Worm (Caenorhabditis elegans): ENCODE results near the gene F48F7.5.
A peak's percentile ranks its signal among the peaks of the same experiment; 100 is the strongest.

The F48F7.5 gene

DNA sequence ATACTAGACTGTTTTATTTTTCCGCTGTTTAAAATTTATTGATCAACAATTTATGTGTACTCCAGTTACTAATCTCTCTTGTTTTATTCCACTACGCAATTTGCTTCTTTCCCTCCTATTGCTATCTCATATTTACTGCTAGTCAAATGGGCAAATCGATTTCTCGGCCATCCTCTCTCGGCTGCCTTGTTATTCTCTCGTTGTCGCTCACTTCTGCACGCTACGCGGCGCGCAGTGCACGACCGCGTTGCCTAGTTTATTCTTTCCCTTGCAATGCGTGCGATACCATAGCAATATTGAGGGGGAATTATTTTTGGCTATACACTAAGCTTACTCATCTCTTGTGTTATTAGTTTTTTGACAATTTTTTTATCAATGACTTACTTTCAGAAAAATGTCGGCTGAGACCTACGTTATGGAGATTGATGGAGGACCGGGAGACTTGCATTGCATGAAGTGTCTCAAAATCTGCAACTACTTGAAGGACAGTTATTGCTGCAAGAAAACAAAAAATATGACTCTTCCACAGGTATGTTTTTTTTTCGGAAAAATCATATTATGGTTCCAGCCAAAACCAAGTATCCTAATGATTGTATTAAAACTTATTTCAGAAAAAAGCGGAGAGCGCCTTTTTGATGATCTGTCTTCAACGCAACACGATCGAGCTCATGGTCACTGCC is 2.1 kb downstream of the F48F7.5 start, which contains the start of gene F48F7.6:
TSS of gene F48F7.6 (plus strand) at position 391 of the 680 bp plus-strand sequence.
- TF ChIP-seq mep-1 (tag; optimal IDR thresholded peaks at IDR 0.05) (peak; percentile 18), daf-16 (GFP tag; optimal IDR thresholded peaks at IDR 0.05) (no peak), daf-16 (tag; optimal IDR thresholded peaks at IDR 0.05) (peak; percentile 64), nhr-42 (GFP tag; IDR thresholded peaks at IDR 0.05) (no peak), hif-1 (tag; optimal IDR thresholded peaks at IDR 0.05) (peak in 1 of 2 experiments; percentile 31), zip-2 (tag; optimal IDR thresholded peaks at IDR 0.05) (no peak), dve-1 (tag; optimal IDR thresholded peaks at IDR 0.05; ENCODE audit: insufficient read depth) (peak; percentile 39), ceh-28 (tag; optimal IDR thresholded peaks at IDR 0.05) (peak; percentile 18), ceh-20 (GFP tag; IDR thresholded peaks at IDR 0.05) (no peak), mes-2 (tag; optimal IDR thresholded peaks at IDR 0.05; ENCODE audit: poor library complexity, severe bottlenecking) (peak; percentile 58), mxl-3 (GFP tag; optimal IDR thresholded peaks at IDR 0.05) (peak; percentile 33), nhr-28 (tag; optimal IDR thresholded peaks at IDR 0.05) (peak; percentile 23), nhr-6 (tag; optimal IDR thresholded peaks at IDR 0.05) (peak; percentile 34), hlh-30 (tag; optimal IDR thresholded peaks at IDR 0.05; ENCODE audit: insufficient read depth) (peak; percentile 48), saeg-2 (GFP tag; IDR thresholded peaks at IDR 0.05) (no peak), mdl-1 (tag; optimal IDR thresholded peaks at IDR 0.05) (peak in 1 of 2 experiments; percentile 72), aha-1 (tag) (peak; percentile 50), hlh-11 (tag; optimal IDR thresholded peaks at IDR 0.05) (peak; percentile 40), rbr-2 (tag; optimal IDR thresholded peaks at IDR 0.05) (peak; percentile 39), dmd-6 (GFP tag; IDR thresholded peaks at IDR 0.05) (0 out of 2 replicates have a peak, but pooled peaks have one; percentile 8), lin-1 (GFP tag; IDR thresholded peaks at IDR 0.05) (no peak), unc-62 (GFP tag; optimal IDR thresholded peaks at IDR 0.05 in 1 of 2) (peak in 1 of 2 experiments; percentile 98), unc-62 (tag; optimal IDR thresholded peaks at IDR 0.05) (no peak), hmg-1.1 (GFP tag; IDR thresholded peaks at IDR 0.05) (peak; percentile 62), lsy-2 (tag; optimal IDR thresholded peaks at IDR 0.05) (peak in 1 of 2 experiments; percentile 48)

DNA sequence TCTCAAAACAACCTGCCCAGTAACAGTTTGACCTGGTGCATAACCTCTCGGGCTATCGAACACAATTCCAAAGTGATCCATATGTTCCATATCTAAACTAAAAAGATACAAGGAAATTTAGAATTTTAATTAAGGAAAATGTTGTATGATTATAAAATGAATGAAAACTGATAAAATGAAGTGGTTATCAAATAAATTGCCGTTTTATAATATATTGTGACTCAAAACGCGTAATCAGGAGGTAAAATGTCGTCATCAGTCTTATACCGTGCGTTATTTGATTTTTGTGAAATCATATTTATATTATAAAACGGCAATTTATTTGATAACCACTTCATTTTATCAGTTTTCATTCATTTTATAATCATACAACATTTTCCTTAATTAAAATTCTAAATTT is 5.0 kb downstream of the F48F7.5 start, which contains the start of gene arrd-24:
TSS of gene arrd-24 (minus strand) at position 101 of the 400 bp plus-strand sequence.
- peak; percentile 24 for TF ChIP-seq pqm-1 (tag; optimal IDR thresholded peaks at IDR 0.05)

- TF ChIP-seq mxl-2 (GFP tag; conservative IDR thresholded peaks at IDR 0.05), result no peak
- no peak for TF ChIP-seq spr-1 (tag; optimal IDR thresholded peaks at IDR 0.05)
- no peak for TF ChIP-seq F49E8.2 (tag; optimal IDR thresholded peaks at IDR 0.05; ENCODE audit: borderline replicate concordance)
- TF ChIP-seq lin-1 (GFP tag; IDR thresholded peaks at IDR 0.05), result no peak
- TF ChIP-seq F44E2.7 (GFP tag; IDR thresholded peaks at IDR 0.05), result no peak
- no peak for TF ChIP-seq spr-3 (GFP tag; optimal IDR thresholded peaks at IDR 0.05)
- TF ChIP-seq lsy-2 (tag; optimal IDR thresholded peaks at IDR 0.05), result no peak
Observed at ce11 chrX:13986307-13986706, 10.9 kb downstream of the F48F7.5 start, which contains the start of gene irld-24. Gene irld-24, plus strand, starts transcription at chrX:13986607.

ce11 chrX:13990680-13991079 is 15.2 kb downstream of the F48F7.5 start, which contains the start of gene C31E10.11:
Gene C31E10.11, minus strand, starts transcription at chrX:13990780.
- TF ChIP-seq egl-27 (tag; optimal IDR thresholded peaks at IDR 0.05) (no peak), sdz-12 (GFP tag; optimal IDR thresholded peaks at IDR 0.05) (no peak), lim-7 (GFP tag; IDR thresholded peaks at IDR 0.05) (no peak), daf-19 (GFP tag; conservative IDR thresholded peaks at IDR 0.05) (no peak), T26A8.4 (GFP tag; IDR thresholded peaks at IDR 0.05) (no peak), daf-16 (GFP tag; optimal IDR thresholded peaks at IDR 0.05) (no peak), daf-16 (tag; optimal IDR thresholded peaks at IDR 0.05) (no peak), nhr-6 (tag; optimal IDR thresholded peaks at IDR 0.05) (no peak), tag-97 (GFP tag; IDR thresholded peaks at IDR 0.05) (no peak), ceh-62 (tag; optimal IDR thresholded peaks at IDR 0.05) (no peak), aly-2 (tag; optimal IDR thresholded peaks at IDR 0.05) (no peak), dmd-9 (GFP tag; IDR thresholded peaks at IDR 0.05) (no peak), zag-1 (tag; optimal IDR thresholded peaks at IDR 0.05) (no peak), daf-8 (GFP tag; IDR thresholded peaks at IDR 0.05) (no peak), nhr-25 (tag; optimal IDR thresholded peaks at IDR 0.05; ENCODE audit: borderline replicate concordance, insufficient read depth) (no peak), gei-8 (GFP tag; optimal IDR thresholded peaks at IDR 0.05) (no peak), nhr-102 (tag; optimal IDR thresholded peaks at IDR 0.05) (no peak), madf-9 (GFP tag; conservative IDR thresholded peaks at IDR 0.05) (no peak)
